Fruit fly (Drosophila melanogaster): ENCODE data around the gene CG46306.

Gene CG46306

dm6 chrX:16836091-16836799, 925 bp upstream of the CG46306 start:
- TF ChIP-seq dsx (GFP tag; optimal IDR thresholded peaks at IDR 0.05; ENCODE audit: poor library complexity, severe bottlenecking) (peak; percentile 58), CG3032 (tag; optimal IDR thresholded peaks at IDR 0.05) (no peak), Smox (GFP tag; optimal IDR thresholded peaks at IDR 0.05) (no peak), svp (GFP tag) (peak; percentile 82), eg (GFP tag; IDR thresholded peaks at IDR 0.05) (0 out of 3 replicates have a peak, but pooled peaks have one; percentile 19), ss (GFP tag; optimal IDR thresholded peaks at IDR 0.05) (peak in 1 of 2 experiments; percentile 23), CG6163 (GFP tag; IDR thresholded peaks at IDR 0.05) (0 out of 3 replicates have a peak, but pooled peaks have one; percentile 30), CG11902 (GFP tag; optimal IDR thresholded peaks at IDR 0.05) (no peak), fkh (GFP tag; optimal IDR thresholded peaks at IDR 0.05) (peak; percentile 1)

- peak; percentile 2 for TF ChIP-seq CG7368 (GFP tag; optimal IDR thresholded peaks at IDR 0.05)
- no peak for TF ChIP-seq CG6808 (GFP tag; optimal IDR thresholded peaks at IDR 0.05)
- TF ChIP-seq CG9139 (GFP tag; optimal IDR thresholded peaks at IDR 0.05): no peak
- TF ChIP-seq esn (GFP tag; optimal IDR thresholded peaks at IDR 0.05): peak; percentile 65
- no peak for TF ChIP-seq CG6854 (GFP tag; optimal IDR thresholded peaks at IDR 0.05)
- no peak for TF ChIP-seq CG10669 (GFP tag; optimal IDR thresholded peaks at IDR 0.05)
- no peak for TF ChIP-seq fkh (GFP tag; optimal IDR thresholded peaks at IDR 0.05)
- peak; percentile 58; the same call in 2 of the 3 replicates for TF ChIP-seq eg (GFP tag; IDR thresholded peaks at IDR 0.05)
- TF ChIP-seq CG10631 (GFP tag; optimal IDR thresholded peaks at IDR 0.05): peak; percentile 77
- peak; percentile 71 for TF ChIP-seq dac (GFP tag; optimal IDR thresholded peaks at IDR 0.05)
- no peak for TF ChIP-seq CG1621 (tag; optimal IDR thresholded peaks at IDR 0.05)
- peak; percentile 46 for TF ChIP-seq dsx (GFP tag; optimal IDR thresholded peaks at IDR 0.05; ENCODE audit: poor library complexity, severe bottlenecking)
- TF ChIP-seq Ets96B (tag; optimal IDR thresholded peaks at IDR 0.05): peak; percentile 18
- TF ChIP-seq CG8632 (GFP tag; optimal IDR thresholded peaks at IDR 0.05): peak; percentile 10
- TF ChIP-seq CG3032 (tag; optimal IDR thresholded peaks at IDR 0.05): peak; percentile 64
- peak; percentile 77 for TF ChIP-seq CG4318 (GFP tag; optimal IDR thresholded peaks at IDR 0.05)
- TF ChIP-seq svp (GFP tag): peak; percentile 73
- TF ChIP-seq pdm3 (GFP tag; optimal IDR thresholded peaks at IDR 0.05): peak; percentile 73
- no peak for TF ChIP-seq spab (GFP tag; optimal IDR thresholded peaks at IDR 0.05)
- TF ChIP-seq CG32006 (GFP tag; optimal IDR thresholded peaks at IDR 0.05): peak; percentile 92
- TF ChIP-seq CG11902 (GFP tag; optimal IDR thresholded peaks at IDR 0.05): no peak
- no peak for TF ChIP-seq fd85E (GFP tag; optimal IDR thresholded peaks at IDR 0.05)
- no peak for TF ChIP-seq CG11762 (GFP tag; optimal IDR thresholded peaks at IDR 0.05; ENCODE audit: insufficient read depth)
- TF ChIP-seq net (GFP tag; optimal IDR thresholded peaks at IDR 0.05): peak; percentile 62
- peak; percentile 70 for TF ChIP-seq acj6 (GFP tag; optimal IDR thresholded peaks at IDR 0.05)
- TF ChIP-seq salr (GFP tag; optimal IDR thresholded peaks at IDR 0.05): peak in 1 of 2 experiments; percentile 77
- TF ChIP-seq fd59A (GFP tag; optimal IDR thresholded peaks at IDR 0.05): peak; percentile 8
- TF ChIP-seq CG8319 (GFP tag; optimal IDR thresholded peaks at IDR 0.05): no peak
- TF ChIP-seq topi (GFP tag; optimal IDR thresholded peaks at IDR 0.05): peak; percentile 46
- no peak for TF ChIP-seq cyc (GFP tag; optimal IDR thresholded peaks at IDR 0.05)
- TF ChIP-seq Sox15 (GFP tag; optimal IDR thresholded peaks at IDR 0.05): no peak
- TF ChIP-seq Hr4 (GFP tag; optimal IDR thresholded peaks at IDR 0.05): peak; percentile 63
- peak; percentile 49 for TF ChIP-seq Hr39 (GFP tag; optimal IDR thresholded peaks at IDR 0.05)
- TF ChIP-seq CG3919 (GFP tag; optimal IDR thresholded peaks at IDR 0.05): peak; percentile 52
- TF ChIP-seq ss (GFP tag; optimal IDR thresholded peaks at IDR 0.05): no peak
- peak; percentile 86 for TF ChIP-seq Lpt (GFP tag; optimal IDR thresholded peaks at IDR 0.05)
- peak; percentile 46 for TF ChIP-seq Met (GFP tag; optimal IDR thresholded peaks at IDR 0.05)
- TF ChIP-seq lz (GFP tag; optimal IDR thresholded peaks at IDR 0.05): peak; percentile 33
- TF ChIP-seq Blimp-1 (GFP tag; optimal IDR thresholded peaks at IDR 0.05): no peak
- peak; percentile 28; the same call in 1 of the 2 replicates for TF ChIP-seq CG11294 (GFP tag; IDR thresholded peaks at IDR 0.05)
- peak; percentile 73 for TF ChIP-seq OdsH (GFP tag; optimal IDR thresholded peaks at IDR 0.05)
- peak; percentile 74 for TF ChIP-seq achi (GFP tag; optimal IDR thresholded peaks at IDR 0.05)
- TF ChIP-seq Eip75B (GFP tag; optimal IDR thresholded peaks at IDR 0.05): peak; percentile 76
- TF ChIP-seq CG6792 (GFP tag; optimal IDR thresholded peaks at IDR 0.05): peak; percentile 63
- peak; percentile 88 for TF ChIP-seq CG8119 (GFP tag; IDR thresholded peaks at IDR 0.05)
- peak; percentile 38 for TF ChIP-seq Smox (GFP tag; optimal IDR thresholded peaks at IDR 0.05)
Measured at dm6 chrX:16834259-16834658, 1.1 kb downstream of the CG46306 start.
